Fruit fly (Drosophila melanogaster) whole organism, prepupa: ENCODE results near the gene CG42537.

Experiments
- Blimp-1 ChIP-seq: fragments of 200-800 bp; sonication (Bioruptor generic); optimal IDR thresholded peaks from 3 replicates; lab custom pipeline; 2017; ENCODE audit warnings: missing biosample characterization, missing genetic modification characterization, mild to moderate bottlenecking, moderate library complexity, missing genetic modification reagents
- CG11902 ChIP-seq: fragments of 200-800 bp; sonication (Bioruptor generic); optimal IDR thresholded peaks from 3 replicates; lab custom pipeline; 2016; ENCODE audit warnings: missing biosample characterization, missing genetic modification characterization
- CG15336 ChIP-seq: fragments of 200-800 bp; sonication (Bioruptor generic); IDR thresholded peaks from 2 replicates; pipeline ENCODE4 v1.3.6; 2022; ENCODE audit warnings: missing biosample characterization, missing genetic modification characterization
- CG31627 ChIP-seq: fragments of 200-800 bp; sonication (Bioruptor generic); optimal IDR thresholded peaks from 3 replicates; lab custom pipeline; 2016; ENCODE audit warnings: missing biosample characterization, missing genetic modification characterization
- CG34406 ChIP-seq: fragments of 200-800 bp; sonication (Bioruptor generic); optimal IDR thresholded peaks from 3 replicates; lab custom pipeline; 2016; ENCODE audit warnings: missing biosample characterization, missing genetic modification characterization
- CG3919 ChIP-seq: fragments of 200-800 bp; sonication (Bioruptor generic); optimal IDR thresholded peaks from 3 replicates; lab custom pipeline; 2016; ENCODE audit warnings: missing biosample characterization, missing genetic modification characterization
- CG4318 ChIP-seq: fragments of 200-800 bp; sonication (Bioruptor generic); optimal IDR thresholded peaks from 3 replicates; lab custom pipeline; 2017; ENCODE audit warnings: missing biosample characterization, mild to moderate bottlenecking, missing genetic modification characterization
- CG6163 ChIP-seq: fragments of 200-800 bp; sonication (Bioruptor generic); IDR thresholded peaks from 3 replicates; pipeline ENCODE4 v1.3.6; 2022; ENCODE audit warnings: missing biosample characterization, missing genetic modification characterization
- CG6276 ChIP-seq: fragments of 200-800 bp; sonication (Bioruptor generic); optimal IDR thresholded peaks from 2 replicates; lab custom pipeline; 2017; ENCODE audit warnings: missing biosample characterization, mild to moderate bottlenecking, missing genetic modification characterization
- CG6792 ChIP-seq: fragments of 200-800 bp; sonication (Bioruptor generic); optimal IDR thresholded peaks from 3 replicates; lab custom pipeline; 2016; ENCODE audit warnings: missing biosample characterization, missing genetic modification characterization
- CG6808 ChIP-seq: fragments of 200-800 bp; sonication (Bioruptor generic); optimal IDR thresholded peaks from 3 replicates; lab custom pipeline; 2017; ENCODE audit warnings: missing biosample characterization, missing genetic modification characterization, mild to moderate bottlenecking, moderate library complexity, missing genetic modification reagents
- CG6854 ChIP-seq: fragments of 200-800 bp; sonication (Bioruptor generic); optimal IDR thresholded peaks from 2 replicates; lab custom pipeline; 2017; ENCODE audit warnings: missing biosample characterization, mild to moderate bottlenecking, missing genetic modification characterization
- CG7368 ChIP-seq: fragments of 200-800 bp; sonication (Bioruptor generic); optimal IDR thresholded peaks from 3 replicates; lab custom pipeline; 2016; ENCODE audit warnings: missing biosample characterization, missing genetic modification characterization
- CG8119 ChIP-seq: fragments of 200-800 bp; sonication (Bioruptor generic); IDR thresholded peaks from 3 replicates; pipeline ENCODE4 v1.3.6; 2022; ENCODE audit warnings: missing biosample characterization, missing genetic modification characterization
- CG8632 ChIP-seq: fragments of 200-800 bp; sonication (Bioruptor generic); optimal IDR thresholded peaks from 3 replicates; lab custom pipeline; 2016; ENCODE audit warnings: missing biosample characterization, missing genetic modification characterization
- Eip75B ChIP-seq: fragments of 200-800 bp; sonication (Bioruptor generic); optimal IDR thresholded peaks from 3 replicates; lab custom pipeline; 2016; ENCODE audit warnings: missing biosample characterization, missing genetic modification characterization
- Eip78C ChIP-seq: fragments of 200-800 bp; sonication (Bioruptor generic); peaks from one replicate; lab custom pipeline; 2016; ENCODE audit warnings: missing biosample characterization, missing genetic modification characterization
- Eip93F ChIP-seq: fragments of 200-800 bp; sonication (Bioruptor generic); optimal IDR thresholded peaks from 2 replicates; lab custom pipeline; 2016; ENCODE audit warnings: missing biosample characterization, mild to moderate bottlenecking, missing genetic modification characterization
- Ets21C ChIP-seq: fragments of 200-800 bp; sonication (Bioruptor generic); optimal IDR thresholded peaks from 3 replicates; lab custom pipeline; 2016; ENCODE audit warnings: missing biosample characterization, missing genetic modification characterization
- Ets96B ChIP-seq: fragments of 200-800 bp; optimal IDR thresholded peaks from 2 replicates; lab custom pipeline; 2019; ENCODE audit warnings: missing biosample characterization, mild to moderate bottlenecking, missing genetic modification characterization, moderate library complexity
- Hr38 ChIP-seq: sonication (Bioruptor generic); optimal IDR thresholded peaks from 2 replicates; lab custom pipeline; 2016; ENCODE audit warnings: missing biosample characterization, missing genetic modification characterization
- Hr39 ChIP-seq: fragments of 200-800 bp; sonication (Bioruptor generic); optimal IDR thresholded peaks from 2 replicates; lab custom pipeline; 2016; ENCODE audit warnings: missing biosample characterization, missing genetic modification characterization
- Hr4 ChIP-seq: fragments of 200-800 bp; sonication (Bioruptor generic); optimal IDR thresholded peaks from 3 replicates; lab custom pipeline; 2016; ENCODE audit warnings: missing biosample characterization, missing genetic modification characterization
- Lpt ChIP-seq: fragments of 200-800 bp; sonication (Bioruptor generic); optimal IDR thresholded peaks from 3 replicates; lab custom pipeline; 2016; ENCODE audit warnings: missing biosample characterization, missing genetic modification characterization
- OdsH ChIP-seq: fragments of 200-800 bp; sonication (Bioruptor generic); optimal IDR thresholded peaks from 3 replicates; lab custom pipeline; 2016; ENCODE audit warnings: missing biosample characterization, missing genetic modification characterization
- Smox ChIP-seq: fragments of 200-800 bp; sonication (Bioruptor generic); optimal IDR thresholded peaks from 3 replicates; lab custom pipeline; 2016; ENCODE audit warnings: missing biosample characterization, missing genetic modification characterization
- Sox102F ChIP-seq: fragments of 200-800 bp; sonication (Bioruptor generic); optimal IDR thresholded peaks from 2 replicates; lab custom pipeline; 2016; ENCODE audit warnings: missing biosample characterization, mild to moderate bottlenecking, missing genetic modification characterization
- Sox14 ChIP-seq: fragments of 200-800 bp; sonication (Bioruptor generic); optimal IDR thresholded peaks from 3 replicates; lab custom pipeline; 2016; ENCODE audit warnings: missing biosample characterization, missing genetic modification characterization
- Sox15 ChIP-seq: fragments of 200-800 bp; sonication (Bioruptor generic); optimal IDR thresholded peaks from 3 replicates; lab custom pipeline; 2016; ENCODE audit warnings: missing biosample characterization, missing genetic modification characterization
- dac ChIP-seq: fragments of 200-800 bp; sonication (Bioruptor generic); optimal IDR thresholded peaks from 2 replicates; lab custom pipeline; 2017; ENCODE audit warnings: missing biosample characterization, mild to moderate bottlenecking, missing genetic modification characterization
- dsx ChIP-seq: fragments of 200-800 bp; optimal IDR thresholded peaks from 3 replicates; lab custom pipeline; 2019; ENCODE audit warnings: missing biosample characterization, mild to moderate bottlenecking, missing genetic modification characterization, moderate library complexity; ENCODE audit not compliant: poor library complexity, severe bottlenecking
- eg ChIP-seq: fragments of 200-800 bp; sonication (Bioruptor generic); IDR thresholded peaks from 3 replicates; pipeline ENCODE4 v1.3.6; 2022; ENCODE audit warnings: missing biosample characterization, missing genetic modification characterization
- esn ChIP-seq: fragments of 200-800 bp; sonication (Bioruptor generic); optimal IDR thresholded peaks from 2 replicates; lab custom pipeline; 2016; ENCODE audit warnings: missing biosample characterization, mild to moderate bottlenecking, missing genetic modification characterization, moderate library complexity
- pdm3 ChIP-seq: fragments of 200-800 bp; sonication (Bioruptor generic); optimal IDR thresholded peaks from 3 replicates; lab custom pipeline; 2016; ENCODE audit warnings: missing biosample characterization, missing genetic modification characterization
- spab ChIP-seq: fragments of 200-800 bp; sonication (Bioruptor generic); optimal IDR thresholded peaks from 2 replicates; lab custom pipeline; 2017; ENCODE audit warnings: missing biosample characterization, mild to moderate bottlenecking, missing genetic modification characterization, missing genetic modification reagents
- ss ChIP-seq, 2 experiments: fragments of 200-800 bp; sonication (Bioruptor generic); optimal IDR thresholded peaks; 2 replicates in 1 of 2; 3 replicates in 1 of 2; lab custom pipeline; 2017 to 2018; ENCODE audit warnings: mild to moderate bottlenecking in 2 of 2, missing biosample characterization in 2 of 2, missing genetic modification characterization in 2 of 2, moderate library complexity in 1 of 2
- svp ChIP-seq: fragments of 200-800 bp; sonication (Bioruptor generic); peaks from one replicate; lab custom pipeline; 2016; ENCODE audit warnings: missing biosample characterization, missing genetic modification characterization
- topi ChIP-seq: fragments of 200-800 bp; sonication (Bioruptor generic); optimal IDR thresholded peaks from 3 replicates; lab custom pipeline; 2016; ENCODE audit warnings: missing biosample characterization, missing genetic modification characterization
- vri ChIP-seq: fragments of 200-800 bp; sonication (Bioruptor generic); optimal IDR thresholded peaks from 3 replicates; lab custom pipeline; 2016; ENCODE audit warnings: missing biosample characterization, mild to moderate bottlenecking, missing genetic modification characterization

Gene CG42537

dm6 chr3R:6421263-6421662 is 43.7 kb downstream of the CG42537 start:
- no peak for TF ChIP-seq CG4318 (GFP tag; lab: Kevin White, UChicago)
- no peak for TF ChIP-seq pdm3 (GFP tag; lab: Kevin White, UChicago)
- TF ChIP-seq ss (GFP tag; optimal IDR thresholded peaks at IDR 0.05; lab: Kevin White, UChicago) = peak in 1 of 2 experiments; percentile 75
- TF ChIP-seq vri (GFP tag; lab: Kevin White, UChicago) = no peak

dm6 chr3R:6421712-6422141 is 44.1 kb downstream of the CG42537 start:
- TF ChIP-seq Sox14 (peak; percentile 59), CG6808 (no peak), pdm3 (GFP tag; lab: Kevin White, UChicago) (no peak), CG8119 (GFP tag; lab: Robert Waterston, UW) (peak; percentile 50; the same call in 1 of the 3 replicates), esn (GFP tag; lab: Kevin White, UChicago) (peak; percentile 5), topi (GFP tag; lab: Kevin White, UChicago) (peak; percentile 15), Blimp-1 (peak; percentile 63), vri (GFP tag; lab: Kevin White, UChicago) (peak; percentile 97), CG6163 (GFP tag; lab: Robert Waterston, UW) (peak; percentile 41; the same call in 1 of the 3 replicates), Sox102F (GFP tag; lab: Kevin White, UChicago) (peak; percentile 9), Ets21C (GFP tag; lab: Kevin White, UChicago) (no peak), CG6854 (peak; percentile 3), CG15336 (GFP tag; lab: Robert Waterston, UW) (0 out of 2 replicates have a peak, but pooled peaks have one; percentile 8), Eip78C (GFP tag; lab: Kevin White, UChicago) (peak; percentile 63), Lpt (GFP tag; lab: Kevin White, UChicago) (peak; percentile 47), dsx (GFP tag; lab: Kevin White, UChicago) (peak; percentile 62), CG4318 (GFP tag; lab: Kevin White, UChicago) (no peak), Eip75B (peak; percentile 38), dac (GFP tag; lab: Kevin White, UChicago) (no peak), CG6276 (peak; percentile 13), CG34406 (GFP tag; lab: Kevin White, UChicago) (no peak), eg (GFP tag; lab: Robert Waterston, UW) (no peak), svp (GFP tag; lab: Kevin White, UChicago) (peak; percentile 73), Hr38 (no peak)

dm6 chr3R:6423128-6423527 is 45.5 kb downstream of the CG42537 start:
- TF ChIP-seq pdm3 (GFP tag; lab: Kevin White, UChicago) = no peak
- no peak for TF ChIP-seq CG8632 (GFP tag; lab: Kevin White, UChicago)
- no peak for TF ChIP-seq spab (GFP tag; lab: Kevin White, UChicago)
- TF ChIP-seq CG7368 (GFP tag; lab: Kevin White, UChicago) = no peak
- TF ChIP-seq Ets21C (GFP tag; lab: Kevin White, UChicago) = no peak
- no peak for TF ChIP-seq Hr39 (GFP tag; lab: Kevin White, UChicago)
- no peak for TF ChIP-seq Ets96B (tag; lab: Kevin White, UChicago)
- no peak for TF ChIP-seq CG11902 (GFP tag; lab: Kevin White, UChicago)
- TF ChIP-seq Smox (GFP tag; lab: Kevin White, UChicago) = no peak
- TF ChIP-seq CG31627 (GFP tag; lab: Kevin White, UChicago) = no peak
- peak; percentile 1 for TF ChIP-seq Sox14
- TF ChIP-seq CG6163 (GFP tag; lab: Robert Waterston, UW) = 0 out of 3 replicates have a peak, but pooled peaks have one; percentile 29
- no peak for TF ChIP-seq Hr4
- peak; percentile 31 for TF ChIP-seq vri (GFP tag; lab: Kevin White, UChicago)
- TF ChIP-seq OdsH = no peak
- TF ChIP-seq Eip78C (GFP tag; lab: Kevin White, UChicago) = peak; percentile 37
- no peak for TF ChIP-seq Eip93F (GFP tag; lab: Kevin White, UChicago)
- TF ChIP-seq Sox15 = no peak
- peak; percentile 66 for TF ChIP-seq svp (GFP tag; lab: Kevin White, UChicago)
- TF ChIP-seq ss (GFP tag; optimal IDR thresholded peaks at IDR 0.05; lab: Kevin White, UChicago) = peak in 1 of 2 experiments; percentile 45
- peak; percentile 45 for TF ChIP-seq Eip75B
- no peak for TF ChIP-seq CG6792 (GFP tag; lab: Kevin White, UChicago)
- TF ChIP-seq dsx (GFP tag; lab: Kevin White, UChicago) = no peak
- TF ChIP-seq Hr38 = no peak
- TF ChIP-seq Lpt (GFP tag; lab: Kevin White, UChicago) = no peak
- no peak for TF ChIP-seq eg (GFP tag; lab: Robert Waterston, UW)
- TF ChIP-seq CG3919 (GFP tag; lab: Kevin White, UChicago) = no peak
